Worm (Caenorhabditis elegans) whole organism, young adult: ENCODE measurements around the gene zhit-1.

ENCODE experiments used
- B0019.2 ChIP-seq: fragments of 200-800 bp; sonication (Bioruptor generic); conservative IDR thresholded peaks from 2 replicates; pipeline ENCODE4 v1.3.6; 2022; ENCODE audit warnings: missing genetic modification reagents, missing genetic modification characterization, missing compliant biosample characterization
- B0336.3 ChIP-seq: fragments of 200-800 bp; sonication (Bioruptor generic); IDR thresholded peaks from 2 replicates; pipeline ENCODE4 v1.3.6; 2022; ENCODE audit warnings: missing genetic modification characterization, missing compliant biosample characterization
- F10E7.11 ChIP-seq: sonication (generic microtip); optimal IDR thresholded peaks from 2 replicates; lab custom pipeline; 2017; ENCODE audit warnings: mild to moderate bottlenecking, missing genetic modification characterization, moderate library complexity, missing compliant biosample characterization
- ZK185.1 ChIP-seq: sonication (generic microtip); optimal IDR thresholded peaks from 2 replicates; lab custom pipeline; 2016; ENCODE audit warnings: mild to moderate bottlenecking, missing genetic modification characterization, missing compliant biosample characterization; ENCODE audit not compliant: poor library complexity, severe bottlenecking
- ama-1 ChIP-seq, 3 experiments: fragments of 150-350 bp in 1 of 3; sonication (generic microtip) in 2 of 3; optimal IDR thresholded peaks; 2 replicates each; lab custom pipeline; 2014 to 2018; ENCODE audit warnings: missing biosample characterization in 2 of 3, missing genetic modification characterization in 2 of 3, missing genetic modification reagents in 2 of 3
- aptf-3 ChIP-seq: fragments of 200-800 bp; sonication (Bioruptor generic); IDR thresholded peaks from 2 replicates; pipeline ENCODE4 v1.3.6; 2022; ENCODE audit warnings: missing genetic modification characterization, missing compliant biosample characterization
- atf-7 ChIP-seq: sonication (generic microtip); optimal IDR thresholded peaks from 2 replicates; lab custom pipeline; 2017; ENCODE audit warnings: mild to moderate bottlenecking, missing genetic modification characterization, missing compliant biosample characterization
- bed-1 ChIP-seq: fragments of 200-800 bp; sonication (Bioruptor generic); IDR thresholded peaks from 2 replicates; pipeline ENCODE4 v1.3.6; 2022; ENCODE audit warnings: missing genetic modification reagents, missing genetic modification characterization, missing compliant biosample characterization
- nfya-2 ChIP-seq: fragments of 200-800 bp; sonication (Bioruptor generic); IDR thresholded peaks from 2 replicates; pipeline ENCODE4 v1.3.6; 2022; ENCODE audit warnings: missing genetic modification reagents, missing genetic modification characterization, missing compliant biosample characterization
- pha-4 ChIP-seq: fragments of 150-350 bp; sonication (generic microtip); optimal IDR thresholded peaks from 2 replicates; lab custom pipeline; 2014; ENCODE audit warnings: missing biosample characterization, missing genetic modification reagents, missing genetic modification characterization
- unc-62 ChIP-seq: fragments of 150-350 bp; optimal IDR thresholded peaks from 2 replicates; lab custom pipeline; 2014; ENCODE audit warnings: missing biosample characterization, missing genetic modification reagents, missing genetic modification characterization

- no peak for TF ChIP-seq ZK185.1 (tag; lab: Kevin White, UChicago)
- no peak for TF ChIP-seq nfya-2 (GFP tag; lab: Robert Waterston, UW)
- no peak for TF ChIP-seq B0019.2
- no peak for TF ChIP-seq aptf-3 (GFP tag; lab: Robert Waterston, UW)
- no peak for TF ChIP-seq pha-4
- TF ChIP-seq ama-1 (optimal IDR thresholded peaks at IDR 0.05; lab: Kevin White, UChicago) = no peak
- no peak for TF ChIP-seq ama-1 (GFP tag; optimal IDR thresholded peaks at IDR 0.05; lab: Kevin White, UChicago)
- no peak for TF ChIP-seq unc-62 (GFP tag; lab: Kevin White, UChicago)
- no peak for TF ChIP-seq bed-1 (GFP tag; lab: Robert Waterston, UW)
- TF ChIP-seq F10E7.11 (tag; lab: Kevin White, UChicago) = no peak
- no peak for TF ChIP-seq atf-7 (tag; lab: Kevin White, UChicago)
- TF ChIP-seq B0336.3 = no peak
Measured at ce11 chrV:5571691-5572090, 24.7 kb downstream of the zhit-1 start.
